Fruit fly (Drosophila melanogaster) Kc167 (cell line): ENCODE measurements around the gene CG4328.

Experiments used
- Myc ChIP-seq: fragments of >200 bp; optimal IDR thresholded peaks from 2 replicates; lab custom pipeline; 2017; ENCODE audit warnings: missing external identifiers
- Sin3A ChIP-seq: fragments of >200 bp; optimal IDR thresholded peaks from 2 replicates; lab custom pipeline; 2018; ENCODE audit warnings: missing external identifiers
- h ChIP-seq: fragments of >200 bp; optimal IDR thresholded peaks from 3 replicates; lab custom pipeline; 2018; ENCODE audit warnings: missing external identifiers
- insv ChIP-seq: fragments of >200 bp; optimal IDR thresholded peaks from 3 replicates; lab custom pipeline; 2018; ENCODE audit warnings: missing external identifiers
- psq ChIP-seq: fragments of >200 bp; optimal IDR thresholded peaks from 2 replicates; lab custom pipeline; 2017; ENCODE audit warnings: missing external identifiers
- ttk ChIP-seq: sonication (Bioruptor generic); optimal IDR thresholded peaks from 2 replicates; lab custom pipeline; 2017; ENCODE audit warnings: missing external identifiers

CG4328 gene

dm6 chr3L:12258698-12259097 is 37.2 kb downstream of the CG4328 start:
- TF ChIP-seq Myc (lab: Kevin White, UChicago): no peak
- TF ChIP-seq insv (lab: Kevin White, UChicago): no peak
- TF ChIP-seq psq: no peak
- no peak for TF ChIP-seq h (lab: Kevin White, UChicago)
- no peak for TF ChIP-seq Sin3A (lab: Kevin White, UChicago)
- no peak for TF ChIP-seq ttk (lab: Kevin White, UChicago)
